Fruit fly (Drosophila melanogaster): Measurements from ENCODE around the gene CG13843.

Gene CG13843

DNA sequence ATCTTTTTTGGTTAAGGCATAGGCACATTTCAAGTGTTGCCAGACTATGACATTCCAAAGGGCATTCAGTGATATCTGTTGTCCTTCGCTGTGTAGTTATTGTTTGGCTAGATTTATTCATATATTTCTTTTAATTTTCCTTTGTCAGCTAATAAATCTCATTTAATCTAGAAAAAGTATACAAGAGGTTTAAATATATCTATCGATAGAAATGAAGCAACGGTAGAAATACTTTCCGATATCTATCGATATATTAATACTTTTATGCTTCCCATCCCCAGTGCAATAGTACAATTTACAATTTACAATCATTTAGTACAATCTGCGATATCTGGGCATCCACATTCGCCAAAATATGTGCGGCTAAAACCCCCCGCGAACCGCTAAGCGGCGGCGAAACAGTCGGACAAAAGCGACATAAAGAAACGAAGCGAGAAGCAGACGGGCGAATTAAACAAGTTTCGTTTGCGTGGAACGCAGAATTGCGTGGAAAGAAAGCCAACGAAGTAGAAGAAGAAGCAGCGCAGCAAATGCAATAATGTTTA lies 21.8 kb upstream of the CG13843 start, which contains the start of gene Efa6 (continued):
- no peak for TF ChIP-seq dl (GFP tag; optimal IDR thresholded peaks at IDR 0.05; ENCODE audit: insufficient read depth in 1 of 2, partially characterized antibody in 2 of 2)
- peak; percentile 29 for TF ChIP-seq GATAd (GFP tag; optimal IDR thresholded peaks at IDR 0.05)
- TF ChIP-seq Dfd (GFP tag; optimal IDR thresholded peaks at IDR 0.05): no peak
- TF ChIP-seq foxo (GFP tag; optimal IDR thresholded peaks at IDR 0.05): peak in 1 of 2 experiments; percentile 32
- peak; percentile 63 for TF ChIP-seq Jra (GFP tag; optimal IDR thresholded peaks at IDR 0.05)
- no peak for TF ChIP-seq dmrt93B (GFP tag; optimal IDR thresholded peaks at IDR 0.05)
- no peak for TF ChIP-seq tai (GFP tag; optimal IDR thresholded peaks at IDR 0.05)
- TF ChIP-seq brk (GFP tag; optimal IDR thresholded peaks at IDR 0.05): no peak
- TF ChIP-seq br (GFP tag; optimal IDR thresholded peaks at IDR 0.05): no peak
- TF ChIP-seq Sp1 (GFP tag; optimal IDR thresholded peaks at IDR 0.05): peak; percentile 36
- peak; percentile 57 for TF ChIP-seq OdsH (GFP tag; optimal IDR thresholded peaks at IDR 0.05)

DNA sequence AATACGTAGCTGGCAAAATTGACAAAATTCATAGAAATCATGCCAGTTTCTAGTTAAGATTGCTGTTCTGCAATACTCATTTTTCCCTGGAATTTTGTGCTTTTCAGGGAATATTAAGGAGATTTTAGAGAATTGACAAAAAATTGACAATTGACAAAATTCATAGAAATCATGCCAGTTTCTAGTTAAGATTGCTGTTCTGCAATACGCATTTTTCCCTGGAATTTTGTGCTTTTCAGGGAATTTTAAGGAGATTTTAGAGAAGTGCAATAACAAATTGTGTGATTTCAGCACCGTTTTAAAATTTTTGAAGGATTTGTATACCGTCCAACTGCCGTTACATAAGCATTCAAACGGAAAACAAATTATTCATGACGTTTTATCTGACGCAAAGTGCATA lies 20.5 kb upstream of the CG13843 start:
- no peak for TF ChIP-seq dl (GFP tag; optimal IDR thresholded peaks at IDR 0.05; ENCODE audit: insufficient read depth in 1 of 2, partially characterized antibody in 2 of 2)
- no peak for TF ChIP-seq lola (GFP tag; optimal IDR thresholded peaks at IDR 0.05)
- TF ChIP-seq br (GFP tag; optimal IDR thresholded peaks at IDR 0.05): no peak
- no peak for TF ChIP-seq sage (GFP tag; optimal IDR thresholded peaks at IDR 0.05)
- TF ChIP-seq usp (GFP tag; optimal IDR thresholded peaks at IDR 0.05): no peak
- TF ChIP-seq dsf (GFP tag; optimal IDR thresholded peaks at IDR 0.05; ENCODE audit: borderline replicate concordance): no peak
- TF ChIP-seq sv (GFP tag; optimal IDR thresholded peaks at IDR 0.05): no peak
- no peak for TF ChIP-seq Hnf4 (GFP tag; optimal IDR thresholded peaks at IDR 0.05)
- no peak for TF ChIP-seq brk (GFP tag; optimal IDR thresholded peaks at IDR 0.05)
- TF ChIP-seq Abd-B (GFP tag; optimal IDR thresholded peaks at IDR 0.05): no peak

DNA sequence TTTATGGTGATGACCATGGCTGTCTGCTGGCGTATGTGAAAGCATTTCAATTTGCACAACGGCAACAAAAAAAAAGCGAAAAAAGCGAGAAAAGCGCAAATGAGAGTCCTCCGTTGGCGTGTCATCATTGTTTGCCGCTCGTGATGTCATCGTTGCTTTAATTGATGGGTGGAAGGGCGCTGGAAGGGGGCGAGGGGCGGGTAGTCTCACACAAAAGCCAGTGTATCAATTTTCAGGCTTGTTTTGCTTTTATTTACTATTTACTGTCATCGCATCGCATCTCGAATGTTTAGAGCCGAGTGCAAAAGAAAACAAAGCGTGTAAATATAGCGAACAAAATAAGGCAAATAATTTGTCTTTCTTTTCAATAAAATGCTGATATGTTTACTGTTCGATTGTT lies 20.0 kb upstream of the CG13843 start:
- TF ChIP-seq tai (GFP tag; optimal IDR thresholded peaks at IDR 0.05): no peak
- TF ChIP-seq dmrt93B (GFP tag; optimal IDR thresholded peaks at IDR 0.05): peak; percentile 13
- TF ChIP-seq rgr (GFP tag; optimal IDR thresholded peaks at IDR 0.05): peak; percentile 29

DNA sequence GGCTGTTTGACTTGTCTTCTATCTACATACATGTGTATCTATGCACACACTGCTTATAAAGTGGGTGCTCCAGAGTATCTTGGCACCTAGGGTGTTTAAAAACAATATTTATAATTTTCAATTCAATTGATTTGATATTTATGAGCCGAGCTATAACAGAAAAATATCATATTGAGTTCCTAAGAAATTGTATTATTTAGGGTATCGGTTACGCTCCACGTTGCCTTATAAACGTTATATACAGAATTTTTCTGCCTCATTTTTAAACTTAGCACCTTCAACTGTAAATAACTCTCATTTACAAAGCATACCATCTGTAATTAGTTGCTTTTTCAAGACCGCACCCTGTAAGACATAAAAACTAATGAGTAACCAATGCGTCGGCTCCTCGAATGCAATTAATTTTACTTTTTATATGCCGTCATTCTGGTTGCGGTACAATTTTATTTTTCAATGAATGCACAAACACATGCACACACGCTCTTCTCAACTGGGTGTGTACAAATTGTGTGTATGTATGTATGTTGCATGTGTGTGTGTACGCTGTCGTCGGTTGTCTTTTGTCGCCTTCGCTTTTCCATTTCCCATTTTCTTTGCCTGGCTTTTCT lies 18.5 kb upstream of the CG13843 start:
- no peak for TF ChIP-seq Sp1 (GFP tag; optimal IDR thresholded peaks at IDR 0.05)
- no peak for TF ChIP-seq Dfd (GFP tag; optimal IDR thresholded peaks at IDR 0.05)
- TF ChIP-seq h (GFP tag; optimal IDR thresholded peaks at IDR 0.05): peak; percentile 22
- no peak for TF ChIP-seq sage (GFP tag; optimal IDR thresholded peaks at IDR 0.05)
- TF ChIP-seq sv (GFP tag; optimal IDR thresholded peaks at IDR 0.05): peak; percentile 5
- peak in 1 of 2 experiments; percentile 3 for TF ChIP-seq foxo (GFP tag; optimal IDR thresholded peaks at IDR 0.05)
- TF ChIP-seq dmrt93B (GFP tag; optimal IDR thresholded peaks at IDR 0.05): no peak
- no peak for TF ChIP-seq dsf (GFP tag; optimal IDR thresholded peaks at IDR 0.05; ENCODE audit: borderline replicate concordance)
- no peak for TF ChIP-seq CrebA (GFP tag; optimal IDR thresholded peaks at IDR 0.05; ENCODE audit: borderline replicate concordance)
- no peak for TF ChIP-seq Abd-B (GFP tag; optimal IDR thresholded peaks at IDR 0.05)
- TF ChIP-seq fru (GFP tag; optimal IDR thresholded peaks at IDR 0.05): peak; percentile 43
- peak; percentile 49 for TF ChIP-seq br (GFP tag; optimal IDR thresholded peaks at IDR 0.05)
- TF ChIP-seq brk (GFP tag; optimal IDR thresholded peaks at IDR 0.05): no peak
- TF ChIP-seq Myc (optimal IDR thresholded peaks at IDR 0.05): no peak
- no peak for TF ChIP-seq Hr83 (GFP tag; optimal IDR thresholded peaks at IDR 0.05; ENCODE audit: poor library complexity, severe bottlenecking)
- no peak for TF ChIP-seq Dif (GFP tag; optimal IDR thresholded peaks at IDR 0.05; ENCODE audit: partially characterized antibody)
- peak; percentile 9 for TF ChIP-seq woc (GFP tag; optimal IDR thresholded peaks at IDR 0.05)
- no peak for TF ChIP-seq tai (GFP tag; optimal IDR thresholded peaks at IDR 0.05)
- no peak for TF ChIP-seq GATAd (GFP tag; optimal IDR thresholded peaks at IDR 0.05)
- no peak for TF ChIP-seq N (GFP tag; optimal IDR thresholded peaks at IDR 0.05)
- no peak for TF ChIP-seq Jra (GFP tag; optimal IDR thresholded peaks at IDR 0.05)
- TF ChIP-seq CG9705 (GFP tag; optimal IDR thresholded peaks at IDR 0.05): no peak
- no peak for TF ChIP-seq pan (optimal IDR thresholded peaks at IDR 0.05)
- peak; percentile 10 for TF ChIP-seq ey (GFP tag; optimal IDR thresholded peaks at IDR 0.05)
- TF ChIP-seq Rel (GFP tag; optimal IDR thresholded peaks at IDR 0.05): no peak
- no peak for TF ChIP-seq Rel (tag; optimal IDR thresholded peaks at IDR 0.05)
- no peak for TF ChIP-seq dl (GFP tag; optimal IDR thresholded peaks at IDR 0.05; ENCODE audit: insufficient read depth in 1 of 2, partially characterized antibody in 2 of 2)
- no peak for TF ChIP-seq Mio (GFP tag; optimal IDR thresholded peaks at IDR 0.05)
- no peak for TF ChIP-seq Hr78 (GFP tag; optimal IDR thresholded peaks at IDR 0.05)
- TF ChIP-seq Vsx2 (GFP tag; optimal IDR thresholded peaks at IDR 0.05; ENCODE audit: partially characterized antibody): no peak
- TF ChIP-seq usp (GFP tag; optimal IDR thresholded peaks at IDR 0.05): no peak
- TF ChIP-seq CG32264 (GFP tag; optimal IDR thresholded peaks at IDR 0.05): no peak
- TF ChIP-seq lola (GFP tag; optimal IDR thresholded peaks at IDR 0.05): no peak
- TF ChIP-seq OdsH (GFP tag; optimal IDR thresholded peaks at IDR 0.05): peak; percentile 33
- TF ChIP-seq psq (GFP tag; optimal IDR thresholded peaks at IDR 0.05): peak; percentile 26
- TF ChIP-seq Hnf4 (GFP tag; optimal IDR thresholded peaks at IDR 0.05): no peak
- peak; percentile 7 for TF ChIP-seq rgr (GFP tag; optimal IDR thresholded peaks at IDR 0.05)
- no peak for TF ChIP-seq jim (GFP tag; optimal IDR thresholded peaks at IDR 0.05)
- no peak for TF ChIP-seq HLH106 (tag; optimal IDR thresholded peaks at IDR 0.05)

All from whole organism, wandering third instar larva.